Worm (Caenorhabditis elegans) whole organism, young adult: ENCODE measurements around the gene ZC443.7.
A peak's percentile ranks its signal among the peaks of the same experiment; 100 is the strongest.

Experiments used
- B0019.2 ChIP-seq: fragments of 200-800 bp; sonication (Bioruptor generic); conservative IDR thresholded peaks from 2 replicates; pipeline ENCODE4 v1.3.6; 2022; ENCODE audit warnings: missing genetic modification reagents, missing genetic modification characterization, missing compliant biosample characterization
- C06A6.2 ChIP-seq: fragments of 200-800 bp; sonication (Bioruptor generic); conservative IDR thresholded peaks from 2 replicates; pipeline ENCODE4 v1.3.6; 2022; ENCODE audit warnings: missing genetic modification characterization, missing compliant biosample characterization
- C17E4.6 ChIP-seq: fragments of 200-800 bp; sonication (Bioruptor generic); IDR thresholded peaks from 2 replicates; pipeline ENCODE4 v1.3.6; 2022; ENCODE audit warnings: missing genetic modification reagents, missing genetic modification characterization, missing compliant biosample characterization
- F33H1.4 ChIP-seq: fragments of 200-800 bp; sonication (Bioruptor generic); IDR thresholded peaks from 2 replicates; pipeline ENCODE4 v1.3.6; 2022; ENCODE audit warnings: missing genetic modification reagents, missing genetic modification characterization, missing compliant biosample characterization
- T07F8.4 ChIP-seq: sonication (generic microtip); optimal IDR thresholded peaks from 2 replicates; lab custom pipeline; 2016; ENCODE audit warnings: mild to moderate bottlenecking, missing genetic modification characterization, moderate library complexity, missing compliant biosample characterization
- ama-1 ChIP-seq, 3 experiments: fragments of 150-350 bp in 1 of 3; sonication (generic microtip) in 2 of 3; optimal IDR thresholded peaks; 2 replicates each; lab custom pipeline; 2014 to 2018; ENCODE audit warnings: missing biosample characterization in 2 of 3, missing genetic modification characterization in 2 of 3, missing genetic modification reagents in 2 of 3
- bed-1 ChIP-seq: fragments of 200-800 bp; sonication (Bioruptor generic); IDR thresholded peaks from 2 replicates; pipeline ENCODE4 v1.3.6; 2022; ENCODE audit warnings: missing genetic modification reagents, missing genetic modification characterization, missing compliant biosample characterization
- ceh-40 ChIP-seq: fragments of 200-800 bp; sonication (Bioruptor generic); IDR thresholded peaks from 2 replicates; pipeline ENCODE4 v1.3.6; 2022; ENCODE audit warnings: missing genetic modification characterization, missing compliant biosample characterization
- ceh-79 ChIP-seq: sonication (generic microtip); optimal IDR thresholded peaks from 2 replicates; lab custom pipeline; 2017; ENCODE audit warnings: mild to moderate bottlenecking, missing genetic modification characterization, missing compliant biosample characterization
- die-1 ChIP-seq: sonication (generic microtip); optimal IDR thresholded peaks from 2 replicates; lab custom pipeline; 2016; ENCODE audit warnings: missing genotype, mild to moderate bottlenecking, missing genetic modification characterization, missing compliant biosample characterization
- dox-1 ChIP-seq: fragments of 200-800 bp; sonication (Bioruptor generic); IDR thresholded peaks from 2 replicates; pipeline ENCODE4 v1.3.6; 2022; ENCODE audit warnings: missing genetic modification reagents, missing genetic modification characterization, missing compliant biosample characterization
- dpl-1 ChIP-seq: fragments of 150-350 bp; optimal IDR thresholded peaks from 2 replicates; lab custom pipeline; 2014; ENCODE audit warnings: missing biosample characterization, missing genetic modification reagents, missing genetic modification characterization
- fkh-3 ChIP-seq: sonication (generic microtip); optimal IDR thresholded peaks from 2 replicates; lab custom pipeline; 2016; ENCODE audit warnings: mild to moderate bottlenecking, missing genetic modification characterization, missing compliant biosample characterization
- lin-35 ChIP-seq, 3 experiments: fragments of 150-350 bp in 2 of 3; sonication (generic microtip) in 1 of 3; optimal IDR thresholded peaks; 2 replicates each; lab custom pipeline; 2014 to 2018; ENCODE audit warnings: missing biosample characterization in 3 of 3, missing genetic modification characterization in 3 of 3, missing genetic modification reagents in 3 of 3
- lin-40 ChIP-seq: sonication (generic microtip); optimal IDR thresholded peaks from 2 replicates; lab custom pipeline; 2016; ENCODE audit warnings: missing genetic modification characterization, mild to moderate bottlenecking, missing compliant biosample characterization, missing genotype, missing genetic modification reagents
- lsy-27 ChIP-seq: sonication (generic microtip); optimal IDR thresholded peaks from 2 replicates; lab custom pipeline; 2017; ENCODE audit warnings: missing genetic modification characterization, mild to moderate bottlenecking, missing compliant biosample characterization, antibody characterized with exemption, missing genotype, borderline replicate concordance; ENCODE audit not compliant: insufficient read depth
- madf-6 ChIP-seq: fragments of 200-800 bp; sonication (Bioruptor generic); IDR thresholded peaks from 2 replicates; pipeline ENCODE4 v1.3.6; 2022; ENCODE audit warnings: missing genetic modification reagents, missing genetic modification characterization, missing compliant biosample characterization
- mel-28 ChIP-seq: sonication (generic microtip); optimal IDR thresholded peaks from 2 replicates; lab custom pipeline; 2016; ENCODE audit warnings: borderline replicate concordance, mild to moderate bottlenecking, missing genetic modification characterization, missing compliant biosample characterization
- mxl-1 ChIP-seq: sonication (generic microtip); optimal IDR thresholded peaks from 2 replicates; lab custom pipeline; 2016; ENCODE audit warnings: missing genetic modification characterization, missing compliant biosample characterization
- nfyb-1 ChIP-seq: fragments of 200-800 bp; sonication (Bioruptor generic); IDR thresholded peaks from 2 replicates; pipeline ENCODE4 v1.3.6; 2022; ENCODE audit warnings: missing genetic modification reagents, missing genetic modification characterization, missing compliant biosample characterization
- nhr-120 ChIP-seq: fragments of 200-800 bp; sonication (Bioruptor generic); IDR thresholded peaks from 2 replicates; pipeline ENCODE4 v1.3.6; 2022; ENCODE audit warnings: missing genetic modification characterization, missing compliant biosample characterization
- nhr-179 ChIP-seq: sonication (generic microtip); optimal IDR thresholded peaks from 2 replicates; lab custom pipeline; 2016; ENCODE audit warnings: mild to moderate bottlenecking, missing genetic modification characterization, missing compliant biosample characterization
- nhr-27 ChIP-seq: fragments of 200-800 bp; sonication (Bioruptor generic); optimal IDR thresholded peaks from 2 replicates; lab custom pipeline; 2018; ENCODE audit warnings: mild to moderate bottlenecking, missing genetic modification characterization, moderate library complexity, missing compliant biosample characterization
- nhr-80 ChIP-seq: sonication (generic microtip); optimal IDR thresholded peaks from 2 replicates; lab custom pipeline; 2016; ENCODE audit warnings: missing genetic modification characterization, missing compliant biosample characterization
- pbrm-1 ChIP-seq: fragments of 200-800 bp; sonication (Bioruptor generic); IDR thresholded peaks from 2 replicates; pipeline ENCODE4 v1.3.6; 2022; ENCODE audit warnings: missing genetic modification reagents, missing genetic modification characterization, missing compliant biosample characterization
- sdz-38 ChIP-seq: sonication (generic microtip); optimal IDR thresholded peaks from 2 replicates; lab custom pipeline; 2016; ENCODE audit warnings: missing genotype, missing genetic modification characterization, missing compliant biosample characterization
- tbp1 ChIP-seq: fragments of 200-800 bp; sonication (Bioruptor generic); optimal IDR thresholded peaks from 2 replicates; lab custom pipeline; 2018; ENCODE audit warnings: mild to moderate bottlenecking, missing genetic modification characterization, missing compliant biosample characterization
- ztf-18 ChIP-seq: sonication (generic microtip); optimal IDR thresholded peaks from 2 replicates; lab custom pipeline; 2016; ENCODE audit warnings: missing genotype, mild to moderate bottlenecking, missing genetic modification characterization, missing compliant biosample characterization
- ztf-26 ChIP-seq: sonication (generic microtip); optimal IDR thresholded peaks from 2 replicates; lab custom pipeline; 2017; ENCODE audit warnings: missing genetic modification characterization, missing compliant biosample characterization

Gene ZC443.7

DNA sequence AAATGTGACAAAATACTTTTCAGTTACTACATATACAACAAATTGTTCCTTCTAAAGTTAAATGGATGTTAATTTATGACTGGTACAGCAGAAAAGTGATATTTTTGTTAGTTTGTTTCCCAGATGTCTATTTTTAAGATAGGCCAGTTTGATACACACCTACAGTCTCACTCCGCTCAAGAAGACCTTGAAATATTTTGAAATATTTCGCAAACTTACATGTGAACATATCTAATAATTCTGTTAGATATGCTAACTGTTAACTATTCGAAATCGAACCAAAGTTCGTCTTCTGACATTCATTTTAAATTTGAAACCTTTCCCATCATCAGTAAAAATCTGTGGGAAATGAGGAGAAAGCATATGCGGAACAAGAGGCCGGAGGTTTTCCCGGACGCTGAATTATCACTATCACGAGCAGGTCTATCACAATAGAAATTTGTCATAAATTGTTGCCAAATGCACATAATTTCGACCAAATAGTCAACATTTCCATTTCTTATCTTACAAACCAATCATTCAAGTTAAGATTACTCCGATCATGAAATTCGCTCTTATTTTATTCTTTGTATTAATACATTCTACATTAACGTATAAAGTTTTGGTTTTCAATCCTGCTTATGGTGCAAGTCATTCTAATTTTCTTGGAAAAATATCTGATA lies 13.6 kb downstream of the ZC443.7 start, which contains the start of the genes ZC443.4 and ugt-18:
Gene ZC443.4, minus strand, starts transcription at position 95 of the 662 bp plus-strand sequence.
Gene ugt-18, plus strand, starts transcription at position 469 of the 662 bp plus-strand sequence.
- TF ChIP-seq nhr-80 (tag; lab: Kevin White, UChicago) (peak; percentile 5), nhr-120 (GFP tag; lab: Robert Waterston, UW) (no peak)
- TF ChIP-seq, all 124 proteins: peak for 1

DNA sequence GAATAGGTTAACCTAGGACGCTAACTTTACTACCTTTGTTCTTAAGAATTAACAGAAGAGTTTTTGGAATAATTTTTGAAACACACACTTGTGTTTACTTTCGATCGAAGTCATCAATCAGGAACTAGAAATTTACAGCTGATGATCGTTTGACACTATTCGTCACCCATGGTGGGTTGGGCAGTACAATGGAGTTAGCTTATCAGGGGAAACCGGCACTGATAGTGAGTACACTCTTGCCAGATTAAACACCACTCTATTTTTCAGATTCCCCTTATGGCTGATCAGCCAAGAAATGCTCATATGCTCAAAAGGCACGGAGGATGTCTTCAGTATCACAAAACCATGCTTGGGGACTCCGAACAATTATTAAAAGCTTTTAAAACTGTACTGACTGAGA lies 15.8 kb downstream of the ZC443.7 start:
- peak; percentile 46 for TF ChIP-seq nhr-80 (tag; lab: Kevin White, UChicago)
- TF ChIP-seq tbp1 (GFP tag; lab: Kevin White, UChicago), result no peak
- TF ChIP-seq C06A6.2 (GFP tag; lab: Robert Waterston, UW), result no peak

DNA sequence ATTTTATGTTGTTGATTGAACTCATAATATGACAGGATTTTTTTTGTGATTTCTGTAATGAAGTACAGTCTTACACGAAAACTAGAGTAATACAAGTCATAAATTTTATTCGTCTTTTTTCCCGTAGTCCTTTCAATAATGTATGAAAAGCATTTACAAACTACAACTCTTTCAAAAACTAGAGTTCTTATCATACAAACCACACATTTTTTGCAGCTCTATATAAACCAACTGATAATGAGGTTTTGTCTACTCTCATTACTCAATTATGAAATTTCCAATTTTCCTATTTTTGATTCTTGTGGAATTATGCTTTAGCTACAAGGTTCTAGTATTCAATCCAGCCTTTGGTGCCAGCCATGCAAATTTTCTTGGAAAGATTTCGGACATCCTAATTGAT lies 18.5 kb downstream of the ZC443.7 start, which contains the start of gene ugt-16:
Gene ugt-16, plus strand, starts transcription at position 248 of the 400 bp plus-strand sequence.
- TF ChIP-seq nhr-80 (tag; lab: Kevin White, UChicago) (peak; percentile 51), nhr-27 (tag; lab: Kevin White, UChicago) (no peak), pbrm-1 (GFP tag; lab: Robert Waterston, UW) (no peak)

DNA sequence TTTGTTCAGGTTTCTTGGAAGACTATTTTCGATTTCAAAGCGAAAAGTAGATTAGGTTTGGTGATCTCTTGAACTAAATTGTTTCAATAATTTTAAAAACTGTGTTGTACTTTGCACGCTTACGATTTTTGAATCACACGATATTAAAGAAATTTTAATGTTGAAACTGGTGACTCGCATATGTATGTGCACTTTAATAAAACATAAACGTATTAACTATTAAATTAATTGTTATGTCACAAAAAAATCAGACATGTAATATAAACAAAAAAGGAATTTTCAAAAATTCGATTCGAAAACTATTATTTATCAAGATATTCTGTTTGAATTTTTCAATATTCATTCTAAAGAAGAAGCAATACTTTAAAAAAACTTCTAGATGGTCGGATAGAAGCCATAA lies 20.9 kb downstream of the ZC443.7 start, which contains the start of gene ugt-15:
Gene ugt-15, plus strand, starts transcription at position 301 of the 400 bp plus-strand sequence.
- TF ChIP-seq nhr-80 (tag; lab: Kevin White, UChicago), result peak; percentile 18
- no peak for TF ChIP-seq bed-1 (GFP tag; lab: Robert Waterston, UW)

DNA sequence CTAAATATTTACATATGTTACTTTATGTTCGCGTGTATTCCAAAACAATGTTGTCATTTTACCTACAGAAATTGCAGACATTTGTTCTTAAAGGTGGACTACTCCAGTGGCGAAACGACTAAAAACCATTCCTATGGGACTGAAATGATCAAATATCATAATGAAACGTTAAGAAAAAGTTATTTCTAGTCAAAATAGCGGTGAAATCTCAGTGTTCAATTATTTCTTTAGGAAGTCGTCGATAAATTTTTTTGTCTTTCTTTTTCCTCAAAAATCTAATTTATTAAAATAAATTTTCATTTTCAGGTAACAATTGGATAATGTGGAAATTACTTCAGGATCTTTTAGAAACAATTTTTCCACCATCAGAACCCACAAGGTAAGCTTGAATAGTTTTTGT lies 29.1 kb downstream of the ZC443.7 start, which contains the start of gene C44H9.4:
Gene C44H9.4, plus strand, starts transcription at position 301 of the 400 bp plus-strand sequence.
- TF ChIP-seq nfyb-1 (GFP tag; lab: Robert Waterston, UW), result no peak
- no peak for TF ChIP-seq lsy-27 (tag; lab: Kevin White, UChicago)
- TF ChIP-seq mel-28 (tag; lab: Kevin White, UChicago), result no peak
- no peak for TF ChIP-seq sdz-38 (tag; lab: Kevin White, UChicago)
- no peak for TF ChIP-seq ztf-18
- no peak for TF ChIP-seq mxl-1

DNA sequence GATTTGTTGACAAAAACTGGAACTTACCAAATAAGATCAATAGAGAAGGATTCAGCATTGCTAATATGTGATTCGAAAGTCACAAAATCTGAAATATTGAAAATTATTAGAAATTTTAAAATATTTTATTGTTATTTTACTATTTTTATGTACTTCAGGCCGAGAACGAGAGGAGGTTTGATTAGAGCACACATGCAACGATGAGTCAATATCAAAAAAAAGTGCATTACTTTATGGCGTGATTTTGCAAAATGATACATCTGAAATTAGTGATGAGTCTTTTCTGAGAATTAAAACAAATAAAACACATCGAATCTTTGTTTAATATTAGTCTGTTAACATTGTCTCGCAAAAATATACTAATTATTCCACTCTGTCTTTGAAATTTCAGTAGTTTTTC lies 38.5 kb downstream of the ZC443.7 start:
- TF ChIP-seq madf-6 (GFP tag; lab: Robert Waterston, UW) (no peak), lin-40 (no peak), F33H1.4 (GFP tag; lab: Robert Waterston, UW) (no peak), ama-1 (optimal IDR thresholded peaks at IDR 0.05; lab: Kevin White, UChicago) (no peak), ama-1 (GFP tag; optimal IDR thresholded peaks at IDR 0.05; lab: Kevin White, UChicago) (no peak), nhr-27 (tag; lab: Kevin White, UChicago) (no peak), ceh-79 (tag; lab: Kevin White, UChicago) (no peak), ceh-40 (GFP tag; lab: Robert Waterston, UW) (no peak), ztf-26 (tag; lab: Kevin White, UChicago) (no peak), die-1 (tag; lab: Kevin White, UChicago) (no peak), dox-1 (GFP tag; lab: Robert Waterston, UW) (no peak), fkh-3 (tag; lab: Kevin White, UChicago) (no peak), T07F8.4 (no peak), B0019.2 (GFP tag; lab: Robert Waterston, UW) (no peak), C17E4.6 (GFP tag; lab: Robert Waterston, UW) (no peak), dpl-1 (GFP tag; lab: Kevin White, UChicago) (no peak), nhr-179 (no peak), lin-35 (GFP tag; optimal IDR thresholded peaks at IDR 0.05; lab: Kevin White, UChicago) (no peak)
